Worm (Caenorhabditis elegans): ENCODE measurements around the gene F25B5.5.

F25B5.5 gene

ce11 chrIII:5940525-5940974 lies 5.4 kb downstream of the F25B5.5 start (continued):
- TF ChIP-seq tbx-2 (tag; optimal IDR thresholded peaks at IDR 0.05) (peak; percentile 12), nhr-67 (tag; optimal IDR thresholded peaks at IDR 0.05) (no peak), sea-2 (GFP tag; optimal IDR thresholded peaks at IDR 0.05) (peak; percentile 76), ceh-82 (tag; optimal IDR thresholded peaks at IDR 0.05) (no peak), zag-1 (tag; optimal IDR thresholded peaks at IDR 0.05) (no peak), mml-1 (tag; optimal IDR thresholded peaks at IDR 0.05) (no peak), lin-39 (tag; optimal IDR thresholded peaks at IDR 0.05) (peak; percentile 95), nhr-43 (tag; optimal IDR thresholded peaks at IDR 0.05; ENCODE audit: poor library complexity, severe bottlenecking) (no peak), daf-12 (tag; optimal IDR thresholded peaks at IDR 0.05) (no peak), nhr-25 (tag; optimal IDR thresholded peaks at IDR 0.05) (peak; percentile 78), egl-27 (tag; optimal IDR thresholded peaks at IDR 0.05) (no peak), R02D3.7 (tag; optimal IDR thresholded peaks at IDR 0.05) (peak; percentile 30), unc-62 (GFP tag; optimal IDR thresholded peaks at IDR 0.05) (no peak), snpc-4 (tag; optimal IDR thresholded peaks at IDR 0.05) (no peak)

- TF ChIP-seq ama-1 (optimal IDR thresholded peaks at IDR 0.05) = peak; percentile 59
- TF ChIP-seq elt-2 (tag; optimal IDR thresholded peaks at IDR 0.05) = peak; percentile 15
- TF ChIP-seq pha-4 (tag; optimal IDR thresholded peaks at IDR 0.05) = peak; percentile 61
- TF ChIP-seq egl-27 (tag; optimal IDR thresholded peaks at IDR 0.05) = peak; percentile 15
- TF ChIP-seq ztf-4 (tag; optimal IDR thresholded peaks at IDR 0.05) = no peak
- TF ChIP-seq sea-2 (GFP tag; optimal IDR thresholded peaks at IDR 0.05) = no peak
- no peak for TF ChIP-seq ztf-11 (tag; optimal IDR thresholded peaks at IDR 0.05)
- peak; percentile 64 for TF ChIP-seq nhr-25 (tag; optimal IDR thresholded peaks at IDR 0.05)
- peak; percentile 28 for TF ChIP-seq hmg-11 (tag; optimal IDR thresholded peaks at IDR 0.05)
- peak; percentile 24 for TF ChIP-seq nfya-1 (tag; optimal IDR thresholded peaks at IDR 0.05; ENCODE audit: insufficient read depth)
- peak; percentile 7 for TF ChIP-seq nhr-23 (tag; optimal IDR thresholded peaks at IDR 0.05)
- TF ChIP-seq ceh-82 (tag; optimal IDR thresholded peaks at IDR 0.05) = peak; percentile 15
Measured at ce11 chrIII:5939453-5940296, 6.2 kb downstream of the F25B5.5 start, which contains the start of gene ubq-1. ubq-1 (plus strand) TSS chrIII:5940254.

DNA sequence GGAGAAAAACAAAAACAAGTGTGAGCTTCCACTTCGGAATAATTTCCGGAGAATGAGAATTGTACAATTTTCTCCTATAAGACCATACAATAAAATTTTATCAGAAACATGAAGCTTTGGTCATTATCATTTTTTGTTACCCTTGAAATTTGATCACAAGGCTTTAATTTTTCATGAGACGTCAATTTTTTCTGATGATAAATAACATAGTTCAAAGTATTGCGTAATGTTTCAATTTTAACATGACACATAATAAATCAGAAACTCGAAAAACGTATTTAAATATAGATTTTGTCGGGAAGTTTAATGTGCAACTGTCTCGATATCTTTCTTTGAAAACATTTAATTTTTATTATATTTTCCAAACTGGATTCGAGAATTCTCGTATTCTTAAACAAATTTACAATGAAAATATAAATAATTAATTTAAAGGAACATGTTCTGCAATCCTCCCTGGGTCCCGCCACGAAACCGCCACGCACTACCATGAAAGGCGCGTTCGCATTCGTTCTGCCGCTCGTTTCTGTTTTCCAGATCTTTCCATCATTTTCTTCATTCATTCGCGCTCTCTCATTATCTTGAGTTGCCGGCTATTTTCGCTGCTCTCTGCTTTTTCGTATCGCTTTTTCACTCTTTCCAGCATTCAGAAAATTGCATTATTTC lies 7.0 kb downstream of the F25B5.5 start:
- no peak for TF ChIP-seq nhr-25 (tag; optimal IDR thresholded peaks at IDR 0.05)
- peak; percentile 69 for TF ChIP-seq elt-2 (tag; optimal IDR thresholded peaks at IDR 0.05)
- TF ChIP-seq nhr-28 (tag; optimal IDR thresholded peaks at IDR 0.05) = no peak
- TF ChIP-seq nhr-67 (tag; optimal IDR thresholded peaks at IDR 0.05) = no peak
- no peak for TF ChIP-seq hmg-11 (tag; optimal IDR thresholded peaks at IDR 0.05)
- peak; percentile 61 for TF ChIP-seq pqm-1 (tag; optimal IDR thresholded peaks at IDR 0.05)
- TF ChIP-seq unc-39 (tag; optimal IDR thresholded peaks at IDR 0.05) = no peak
- peak; percentile 57 for TF ChIP-seq pha-4 (tag; optimal IDR thresholded peaks at IDR 0.05)
- TF ChIP-seq lin-39 (tag; optimal IDR thresholded peaks at IDR 0.05) = peak; percentile 13

DNA sequence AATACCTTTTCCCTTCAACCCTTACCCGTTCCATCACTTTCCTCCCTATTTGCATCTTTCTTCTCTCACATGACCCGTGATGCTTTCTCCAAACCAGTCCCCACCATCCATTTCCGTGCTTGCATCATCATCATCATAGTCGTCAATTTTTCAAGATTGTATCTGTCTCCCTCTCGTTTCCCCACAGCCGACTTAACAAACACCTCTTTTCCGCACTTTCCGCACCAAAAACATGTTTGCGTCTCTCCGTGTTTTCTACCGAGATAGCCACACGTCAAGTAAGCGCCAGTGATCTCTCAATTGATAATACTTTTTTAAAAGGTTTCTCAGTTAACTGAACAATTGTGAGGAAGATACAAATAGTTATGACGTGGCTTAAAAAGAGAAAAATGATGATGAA lies 7.9 kb downstream of the F25B5.5 start:
- TF ChIP-seq ceh-9 (tag; optimal IDR thresholded peaks at IDR 0.05) (no peak), nhr-77 (tag; optimal IDR thresholded peaks at IDR 0.05) (no peak), nhr-237 (tag; optimal IDR thresholded peaks at IDR 0.05) (no peak), nhr-12 (tag; optimal IDR thresholded peaks at IDR 0.05) (no peak), nhr-25 (tag; optimal IDR thresholded peaks at IDR 0.05) (peak; percentile 95), fos-1 (tag; optimal IDR thresholded peaks at IDR 0.05) (peak; percentile 55), ceh-82 (tag; optimal IDR thresholded peaks at IDR 0.05) (no peak), fkh-10 (GFP tag; optimal IDR thresholded peaks at IDR 0.05) (no peak), elt-1 (tag; optimal IDR thresholded peaks at IDR 0.05) (peak; percentile 97), nfya-1 (tag; optimal IDR thresholded peaks at IDR 0.05; ENCODE audit: insufficient read depth) (peak; percentile 83), elt-3 (tag; optimal IDR thresholded peaks at IDR 0.05) (peak in 1 of 3 experiments; percentile 52), eor-1 (tag; optimal IDR thresholded peaks at IDR 0.05) (peak in 1 of 2 experiments; percentile 54), egl-5 (tag; optimal IDR thresholded peaks at IDR 0.05) (peak; percentile 38), elt-2 (tag; optimal IDR thresholded peaks at IDR 0.05) (peak; percentile 50), egl-27 (tag; optimal IDR thresholded peaks at IDR 0.05) (peak; percentile 73), snpc-4 (tag; optimal IDR thresholded peaks at IDR 0.05) (peak; percentile 40), hmg-11 (tag; optimal IDR thresholded peaks at IDR 0.05) (peak; percentile 6), skn-1 (tag; optimal IDR thresholded peaks at IDR 0.05) (peak; percentile 62), mdl-1 (tag; optimal IDR thresholded peaks at IDR 0.05) (peak; percentile 23), ceh-28 (tag; optimal IDR thresholded peaks at IDR 0.05) (peak; percentile 72), ZK546.5 (tag; optimal IDR thresholded peaks at IDR 0.05) (no peak), nhr-43 (tag; optimal IDR thresholded peaks at IDR 0.05; ENCODE audit: poor library complexity, severe bottlenecking) (peak; percentile 78), zag-1 (tag; optimal IDR thresholded peaks at IDR 0.05) (no peak), lin-39 (tag; optimal IDR thresholded peaks at IDR 0.05) (peak; percentile 96), nhr-67 (tag; optimal IDR thresholded peaks at IDR 0.05) (no peak), ztf-4 (tag; optimal IDR thresholded peaks at IDR 0.05) (peak; percentile 14), ama-1 (optimal IDR thresholded peaks at IDR 0.05) (peak; percentile 15), nhr-23 (tag; optimal IDR thresholded peaks at IDR 0.05) (peak; percentile 95), tbx-2 (tag; optimal IDR thresholded peaks at IDR 0.05) (peak; percentile 38), unc-62 (GFP tag; optimal IDR thresholded peaks at IDR 0.05) (peak; percentile 93), jun-1 (tag; optimal IDR thresholded peaks at IDR 0.05) (peak; percentile 21), lsy-12 (tag; optimal IDR thresholded peaks at IDR 0.05) (no peak)
